Fruit fly (Drosophila melanogaster): ENCODE results near the gene mtg.

Gene mtg

DNA sequence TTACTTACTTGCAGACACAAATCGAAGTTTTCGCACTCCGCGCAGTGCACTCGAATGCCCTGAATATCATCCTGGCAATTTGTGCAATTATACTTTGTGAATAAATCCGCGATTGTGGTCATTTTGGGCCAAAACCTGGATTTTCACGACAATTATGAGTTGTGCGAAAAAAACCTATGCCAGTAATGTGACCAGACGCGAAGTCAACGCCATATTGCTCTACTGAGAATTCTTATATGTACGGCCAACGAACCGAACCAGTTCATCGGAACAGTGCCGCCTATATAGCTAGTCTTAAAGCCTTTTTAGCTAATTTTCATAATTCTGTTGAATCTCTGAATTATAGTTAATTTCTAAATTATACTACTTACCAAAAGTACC lies 10.0 kb upstream of the mtg start, which contains the start of gene Ada2b:
Gene Ada2b, minus strand, starts transcription at position 214 of the 381 bp plus-strand sequence.
- TF ChIP-seq pzg (GFP tag; optimal IDR thresholded peaks at IDR 0.05) (peak; percentile 73), sima (GFP tag; optimal IDR thresholded peaks at IDR 0.05) (no peak), oc (tag; optimal IDR thresholded peaks at IDR 0.05) (no peak), Atf6 (GFP tag; IDR thresholded peaks at IDR 0.05) (0 out of 2 replicates have a peak, but pooled peaks have one; percentile 6), MESR4 (GFP tag; optimal IDR thresholded peaks at IDR 0.05) (peak; percentile 97), lov (optimal IDR thresholded peaks at IDR 0.05) (no peak), lov (GFP tag; IDR thresholded peaks at IDR 0.05) (0 out of 3 replicates have a peak, but pooled peaks have one; percentile 2), CG6791 (GFP tag; IDR thresholded peaks at IDR 0.05; ENCODE audit: partially characterized antibody) (peak; percentile 34; the same call in 1 of the 3 replicates), CG7963 (GFP tag; IDR thresholded peaks at IDR 0.05; ENCODE audit: partially characterized antibody) (0 out of 3 replicates have a peak, but pooled peaks have one; percentile 23), Ets97D (GFP tag; optimal IDR thresholded peaks at IDR 0.05) (peak; percentile 7), Dp (GFP tag; optimal IDR thresholded peaks at IDR 0.05) (no peak), CG15514 (GFP tag; optimal IDR thresholded peaks at IDR 0.05) (peak; percentile 99), crp (GFP tag; optimal IDR thresholded peaks at IDR 0.05) (peak in 1 of 2 experiments; percentile 47), CG13287 (GFP tag; IDR thresholded peaks at IDR 0.05; ENCODE audit: partially characterized antibody) (peak; percentile 35; the same call in 1 of the 2 replicates), Aef1 (GFP tag; IDR thresholded peaks at IDR 0.05) (no peak), Fer2 (tag; optimal IDR thresholded peaks at IDR 0.05) (no peak), cg (GFP tag; optimal IDR thresholded peaks at IDR 0.05) (peak; percentile 86), Side (GFP tag; optimal IDR thresholded peaks at IDR 0.05) (no peak), NFAT (GFP tag; IDR thresholded peaks at IDR 0.05) (no peak), phol (tag; optimal IDR thresholded peaks at IDR 0.05) (peak; percentile 99), CG16813 (GFP tag; IDR thresholded peaks at IDR 0.05; ENCODE audit: partially characterized antibody) (peak; percentile 41; the same call in 1 of the 3 replicates), MBD-R2 (GFP tag; IDR thresholded peaks at IDR 0.05) (peak; percentile 48; the same call in 1 of the 2 replicates), rib (GFP tag; IDR thresholded peaks at IDR 0.05) (peak; percentile 32; the same call in 1 of the 2 replicates), ato (GFP tag; IDR thresholded peaks at IDR 0.05; ENCODE audit: partially characterized antibody) (peak; percentile 29; the same call in 1 of the 2 replicates), Scr (GFP tag; IDR thresholded peaks at IDR 0.05; ENCODE audit: partially characterized antibody) (peak; percentile 45), CG9797 (GFP tag; optimal IDR thresholded peaks at IDR 0.05) (peak; percentile 86), Sin3A (optimal IDR thresholded peaks at IDR 0.05) (peak; percentile 35), nerfin-2 (GFP tag; IDR thresholded peaks at IDR 0.05; ENCODE audit: partially characterized antibody) (peak; percentile 31; the same call in 1 of the 2 replicates), Bgb (GFP tag; IDR thresholded peaks at IDR 0.05; ENCODE audit: partially characterized antibody) (peak; percentile 47), amos (GFP tag; IDR thresholded peaks at IDR 0.05; ENCODE audit: partially characterized antibody) (peak; percentile 45; the same call in 1 of the 2 replicates), Sry-β (GFP tag; optimal IDR thresholded peaks at IDR 0.05) (peak; percentile 93), CG30020 (tag; optimal IDR thresholded peaks at IDR 0.05) (peak; percentile 25), BEAF-32 (GFP tag; optimal IDR thresholded peaks at IDR 0.05) (peak; percentile 58), Sry-δ (GFP tag; optimal IDR thresholded peaks at IDR 0.05) (peak; percentile 18), CG2875 (GFP tag; optimal IDR thresholded peaks at IDR 0.05) (no peak), CG30403 (GFP tag; optimal IDR thresholded peaks at IDR 0.05) (no peak), tll (GFP tag; optimal IDR thresholded peaks at IDR 0.05) (peak in 1 of 2 experiments; percentile 50), sna (GFP tag; IDR thresholded peaks at IDR 0.05; ENCODE audit: partially characterized antibody) (peak; percentile 21; the same call in 1 of the 2 replicates), row (GFP tag; IDR thresholded peaks at IDR 0.05) (peak; percentile 64), CG31441 (GFP tag; IDR thresholded peaks at IDR 0.05) (0 out of 2 replicates have a peak, but pooled peaks have one; percentile 4), CG34422 (GFP tag; IDR thresholded peaks at IDR 0.05) (peak; percentile 49; the same call in 2 of the 3 replicates), CG8290 (GFP tag; optimal IDR thresholded peaks at IDR 0.05) (no peak), CG8290 (tag; optimal IDR thresholded peaks at IDR 0.05) (peak in 1 of 2 experiments; percentile 23), Med (GFP tag) (peak; percentile 66), CG1603 (tag; optimal IDR thresholded peaks at IDR 0.05) (peak; percentile 32), gfzf (GFP tag; optimal IDR thresholded peaks at IDR 0.05) (peak; percentile 68), CG4617 (GFP tag; optimal IDR thresholded peaks at IDR 0.05; ENCODE audit: borderline replicate concordance) (peak; percentile 92), Dll (GFP tag; IDR thresholded peaks at IDR 0.05; ENCODE audit: partially characterized antibody) (0 out of 4 replicates have a peak, but pooled peaks have one; percentile 37)

All from whole organism, embryonic.